Fruit fly (Drosophila melanogaster) whole organism, embryonic: ENCODE measurements around the gene CG44385.

Source experiments
- Ada2b ChIP-seq: fragments of 200-800 bp; sonication (Bioruptor generic); IDR thresholded peaks from 2 replicates; pipeline ENCODE4 v1.3.6; 2022; ENCODE audit warnings: missing biosample characterization, missing genetic modification characterization
- BEAF-32 ChIP-seq: fragments of 200-800 bp; sonication (Bioruptor generic); optimal IDR thresholded peaks from 3 replicates; lab custom pipeline; 2017; ENCODE audit warnings: missing biosample characterization, missing genetic modification characterization, mild to moderate bottlenecking, moderate library complexity, missing genetic modification reagents
- CG10274 ChIP-seq: fragments of 200-800 bp; sonication (Bioruptor generic); optimal IDR thresholded peaks from 3 replicates; lab custom pipeline; 2017; ENCODE audit warnings: missing biosample characterization, mild to moderate bottlenecking, missing genetic modification characterization
- CG10959 ChIP-seq: fragments of 200-800 bp; sonication (Bioruptor generic); IDR thresholded peaks from 2 replicates; pipeline ENCODE4 v1.3.6; 2022; ENCODE audit warnings: missing biosample characterization, missing genetic modification characterization
- CG11093 ChIP-seq: fragments of 200-800 bp; sonication (Bioruptor generic); IDR thresholded peaks from 3 replicates; pipeline ENCODE4 v1.3.6; 2022; ENCODE audit warnings: missing biosample characterization, missing genetic modification characterization
- CG11456 ChIP-seq: fragments of 200-800 bp; sonication (Bioruptor generic); IDR thresholded peaks from 3 replicates; pipeline ENCODE4 v1.3.6; 2022; ENCODE audit warnings: missing biosample characterization, missing genetic modification characterization
- CG13287 ChIP-seq: fragments of 200-800 bp; sonication (Bioruptor generic); IDR thresholded peaks from 2 replicates; pipeline ENCODE4 v1.3.6; 2022; ENCODE audit warnings: missing biosample characterization, missing genetic modification characterization; ENCODE audit not compliant: partially characterized antibody
- CG13296 ChIP-seq: fragments of 200-800 bp; sonication (Bioruptor generic); optimal IDR thresholded peaks from 3 replicates; lab custom pipeline; 2018; ENCODE audit warnings: missing biosample characterization, mild to moderate bottlenecking, missing genetic modification characterization
- CG14441 ChIP-seq: fragments of 200-800 bp; sonication (Bioruptor generic); IDR thresholded peaks from 2 replicates; pipeline ENCODE4 v1.3.6; 2022; ENCODE audit warnings: missing biosample characterization, missing genetic modification characterization
- CG1647 ChIP-seq: fragments of 200-800 bp; sonication (Bioruptor generic); optimal IDR thresholded peaks from 3 replicates; lab custom pipeline; 2016; ENCODE audit warnings: missing biosample characterization, missing genetic modification characterization
- CG17385 ChIP-seq: fragments of 200-800 bp; sonication (Bioruptor generic); optimal IDR thresholded peaks from 3 replicates; lab custom pipeline; 2018; ENCODE audit warnings: missing biosample characterization, mild to moderate bottlenecking, missing genetic modification characterization
- CG17802 ChIP-seq: fragments of 200-800 bp; sonication (Bioruptor generic); optimal IDR thresholded peaks from 2 replicates; lab custom pipeline; 2018; ENCODE audit warnings: missing biosample characterization, mild to moderate bottlenecking, missing genetic modification characterization, moderate library complexity
- CG18262 ChIP-seq: fragments of 200-800 bp; optimal IDR thresholded peaks from 3 replicates; lab custom pipeline; 2019; ENCODE audit warnings: missing biosample characterization, mild to moderate bottlenecking, missing genetic modification characterization, moderate library complexity
- CG31224 ChIP-seq: fragments of 200-800 bp; sonication (Bioruptor generic); IDR thresholded peaks from 2 replicates; pipeline ENCODE4 v1.3.6; 2022; ENCODE audit warnings: missing biosample characterization, missing genetic modification characterization
- CG31441 ChIP-seq: fragments of 200-800 bp; sonication (Bioruptor generic); IDR thresholded peaks from 2 replicates; pipeline ENCODE4 v1.3.6; 2022; ENCODE audit warnings: missing biosample characterization, missing genetic modification characterization
- CG3163 ChIP-seq: fragments of 200-800 bp; sonication (Bioruptor generic); optimal IDR thresholded peaks from 3 replicates; lab custom pipeline; 2016; ENCODE audit warnings: missing biosample characterization, missing genetic modification characterization
- CG32767 ChIP-seq: fragments of 200-800 bp; sonication (Bioruptor generic); IDR thresholded peaks from 2 replicates; pipeline ENCODE4 v1.3.6; 2022; ENCODE audit warnings: missing biosample characterization, missing genetic modification characterization
- CG3407 ChIP-seq: fragments of 200-800 bp; sonication (Bioruptor generic); optimal IDR thresholded peaks from 2 replicates; lab custom pipeline; 2018; ENCODE audit warnings: missing biosample characterization, mild to moderate bottlenecking, missing genetic modification characterization
- CG34422 ChIP-seq: fragments of 200-800 bp; sonication (Bioruptor generic); IDR thresholded peaks from 3 replicates; pipeline ENCODE4 v1.3.6; 2022; ENCODE audit warnings: missing biosample characterization, missing genetic modification characterization
- CG3995 ChIP-seq: fragments of 200-800 bp; sonication (Bioruptor generic); optimal IDR thresholded peaks from 3 replicates; lab custom pipeline; 2016; ENCODE audit warnings: missing biosample characterization, missing genetic modification characterization
- CG43689 ChIP-seq: fragments of 200-800 bp; sonication (Bioruptor generic); IDR thresholded peaks from 2 replicates; pipeline ENCODE4 v1.3.6; 2022; ENCODE audit warnings: missing biosample characterization, missing genetic modification characterization
- CG6854 ChIP-seq: fragments of 200-800 bp; sonication (Bioruptor generic); optimal IDR thresholded peaks from 3 replicates; lab custom pipeline; 2017; ENCODE audit warnings: missing biosample characterization, mild to moderate bottlenecking, missing genetic modification characterization
- CG7357 ChIP-seq: fragments of 200-800 bp; sonication (Bioruptor generic); IDR thresholded peaks from 3 replicates; pipeline ENCODE4 v1.3.6; 2022; ENCODE audit warnings: missing biosample characterization, missing genetic modification characterization
- CG7786 ChIP-seq: fragments of 200-800 bp; sonication (Bioruptor generic); optimal IDR thresholded peaks from 2 replicates; lab custom pipeline; 2016; ENCODE audit warnings: missing biosample characterization, missing genetic modification characterization
- CHES-1-like ChIP-seq: fragments of 200-800 bp; sonication (Bioruptor generic); optimal IDR thresholded peaks from 2 replicates; lab custom pipeline; 2016; ENCODE audit warnings: missing biosample characterization, missing genetic modification characterization
- Dip2 ChIP-seq: fragments of 200-800 bp; sonication (Bioruptor generic); IDR thresholded peaks from 2 replicates; pipeline ENCODE4 v1.3.6; 2022; ENCODE audit warnings: missing biosample characterization, missing genetic modification characterization
- Elba2 ChIP-seq: fragments of 200-800 bp; sonication (Bioruptor generic); optimal IDR thresholded peaks from 3 replicates; lab custom pipeline; 2016; ENCODE audit warnings: missing biosample characterization, missing genetic modification characterization
- Gug ChIP-seq: fragments of 200-800 bp; sonication (Bioruptor generic); IDR thresholded peaks from 4 replicates; pipeline ENCODE4 v1.3.6; 2022; ENCODE audit warnings: missing biosample characterization, missing genetic modification characterization
- HmgD ChIP-seq: fragments of 200-800 bp; sonication (Bioruptor generic); optimal IDR thresholded peaks from 3 replicates; lab custom pipeline; 2016; ENCODE audit warnings: missing biosample characterization, missing genetic modification characterization
- Myb ChIP-seq: fragments of 200-800 bp; sonication (Bioruptor generic); optimal IDR thresholded peaks from 2 replicates; lab custom pipeline; 2016; ENCODE audit warnings: missing biosample characterization, missing genetic modification characterization
- NC2β ChIP-seq: fragments of 200-800 bp; sonication (Bioruptor generic); optimal IDR thresholded peaks from 2 replicates; lab custom pipeline; 2016; ENCODE audit warnings: missing biosample characterization, missing genetic modification characterization
- Opbp ChIP-seq: fragments of 200-800 bp; sonication (Bioruptor generic); IDR thresholded peaks from 3 replicates; pipeline ENCODE4 v1.3.6; 2022; ENCODE audit warnings: missing biosample characterization, missing genetic modification characterization; ENCODE audit not compliant: partially characterized antibody
- Sox102F ChIP-seq: fragments of 200-800 bp; sonication (Bioruptor generic); optimal IDR thresholded peaks from 2 replicates; lab custom pipeline; 2018; ENCODE audit warnings: missing biosample characterization, mild to moderate bottlenecking, missing genetic modification characterization, moderate library complexity
- TFAM ChIP-seq: fragments of 200-800 bp; sonication (Bioruptor generic); optimal IDR thresholded peaks from 2 replicates; lab custom pipeline; 2017; ENCODE audit warnings: missing biosample characterization, missing genetic modification characterization, inconsistent platforms
- YL-1 ChIP-seq: fragments of 200-800 bp; sonication (Bioruptor generic); optimal IDR thresholded peaks from 3 replicates; lab custom pipeline; 2017; ENCODE audit warnings: missing biosample characterization, mild to moderate bottlenecking, missing genetic modification characterization
- bowl ChIP-seq: fragments of 200-800 bp; sonication (Bioruptor generic); IDR thresholded peaks from 2 replicates; pipeline ENCODE4 v1.3.6; 2022; ENCODE audit warnings: missing biosample characterization, missing genetic modification characterization
- cato ChIP-seq: fragments of 200-800 bp; sonication (Bioruptor generic); optimal IDR thresholded peaks from 2 replicates; lab custom pipeline; 2016; ENCODE audit warnings: missing biosample characterization, missing genetic modification characterization, borderline replicate concordance
- hbn ChIP-seq: fragments of 200-800 bp; sonication (Bioruptor generic); IDR thresholded peaks from 2 replicates; pipeline ENCODE4 v1.3.6; 2022; ENCODE audit warnings: missing biosample characterization, missing genetic modification characterization; ENCODE audit not compliant: partially characterized antibody
- ind ChIP-seq: fragments of 200-800 bp; sonication (Bioruptor generic); optimal IDR thresholded peaks from 3 replicates; lab custom pipeline; 2016; ENCODE audit warnings: missing biosample characterization, missing genetic modification characterization
- inv ChIP-seq: fragments of 200-800 bp; sonication (Bioruptor generic); IDR thresholded peaks from 2 replicates; pipeline ENCODE4 v1.3.6; 2022; ENCODE audit warnings: missing biosample characterization, missing genetic modification characterization; ENCODE audit not compliant: partially characterized antibody
- jigr1 ChIP-seq: fragments of 200-800 bp; sonication (Bioruptor generic); IDR thresholded peaks from 3 replicates; pipeline ENCODE4 v1.3.6; 2022; ENCODE audit warnings: missing biosample characterization, missing genetic modification characterization
- maf-S ChIP-seq: fragments of 200-800 bp; sonication (Bioruptor generic); optimal IDR thresholded peaks from 2 replicates; lab custom pipeline; 2016; ENCODE audit warnings: missing biosample characterization, missing genetic modification characterization
- nom ChIP-seq: fragments of 200-800 bp; sonication (Bioruptor generic); optimal IDR thresholded peaks from 2 replicates; lab custom pipeline; 2017; ENCODE audit warnings: missing biosample characterization, missing genetic modification characterization, mild to moderate bottlenecking, moderate library complexity, missing genetic modification reagents
- pzg ChIP-seq: fragments of 200-800 bp; sonication (Bioruptor generic); optimal IDR thresholded peaks from 3 replicates; lab custom pipeline; 2018; ENCODE audit warnings: missing biosample characterization, mild to moderate bottlenecking, missing genetic modification characterization, moderate library complexity
- sna ChIP-seq: fragments of 200-800 bp; sonication (Bioruptor generic); IDR thresholded peaks from 2 replicates; pipeline ENCODE4 v1.3.6; 2022; ENCODE audit warnings: missing biosample characterization, missing genetic modification characterization; ENCODE audit not compliant: partially characterized antibody
- so ChIP-seq: fragments of 200-800 bp; sonication (Bioruptor generic); IDR thresholded peaks from 3 replicates; pipeline ENCODE4 v1.3.6; 2022; ENCODE audit warnings: missing biosample characterization, missing genetic modification characterization
- sqz ChIP-seq: fragments of 200-800 bp; sonication (Bioruptor generic); optimal IDR thresholded peaks from 3 replicates; lab custom pipeline; 2018; ENCODE audit warnings: missing biosample characterization, mild to moderate bottlenecking, missing genetic modification characterization
- ssp ChIP-seq: fragments of 200-800 bp; sonication (Bioruptor generic); IDR thresholded peaks from 2 replicates; pipeline ENCODE4 v1.3.6; 2022; ENCODE audit warnings: missing biosample characterization, missing genetic modification characterization
- stwl ChIP-seq: fragments of 200-800 bp; sonication (Bioruptor generic); optimal IDR thresholded peaks from 3 replicates; lab custom pipeline; 2018; ENCODE audit warnings: missing biosample characterization, mild to moderate bottlenecking, missing genetic modification characterization, moderate library complexity
- tgo ChIP-seq: fragments of 200-800 bp; sonication (Bioruptor generic); IDR thresholded peaks from 3 replicates; pipeline ENCODE4 v1.3.6; 2022; ENCODE audit warnings: missing biosample characterization, missing genetic modification characterization
- vnd ChIP-seq: fragments of 200-800 bp; sonication (Bioruptor generic); IDR thresholded peaks from 3 replicates; pipeline ENCODE4 v1.3.6; 2022; ENCODE audit warnings: missing biosample characterization, missing genetic modification characterization; ENCODE audit not compliant: partially characterized antibody
- zfh2 ChIP-seq: fragments of 200-800 bp; sonication (Bioruptor generic); optimal IDR thresholded peaks from 2 replicates; lab custom pipeline; 2016; ENCODE audit warnings: missing biosample characterization, missing genetic modification characterization

CG44385 gene

dm6 chrX:11128828-11129227 lies 3.4 kb downstream of the CG44385 start, which contains the start of gene SrpRalpha (continued):
- TF ChIP-seq CG13296 (no peak), cato (no peak), hbn (no peak; the same call in 1 of the 2 replicates), jigr1 (no peak), sna (GFP tag; lab: Robert Waterston, UW) (0 out of 2 replicates have a peak, but pooled peaks have one; percentile 16), CG17385 (GFP tag; lab: Kevin White, UChicago) (no peak), CG7786 (GFP tag; lab: Kevin White, UChicago) (no peak), pzg (GFP tag; lab: Kevin White, UChicago) (peak; percentile 39), CG14441 (GFP tag; lab: Robert Waterston, UW) (no peak), Dip2 (GFP tag; lab: Robert Waterston, UW) (no peak), CG7357 (GFP tag; lab: Robert Waterston, UW) (no peak), YL-1 (GFP tag; lab: Kevin White, UChicago) (peak; percentile 79), stwl (tag; lab: Kevin White, UChicago) (peak; percentile 65), Ada2b (no peak), sqz (GFP tag; lab: Kevin White, UChicago) (no peak), CG11456 (GFP tag; lab: Robert Waterston, UW) (no peak), HmgD (no peak), CG3163 (GFP tag; lab: Kevin White, UChicago) (no peak), CG3995 (no peak), nom (GFP tag; lab: Kevin White, UChicago) (peak; percentile 14), ssp (GFP tag; lab: Robert Waterston, UW) (no peak), ind (no peak), BEAF-32 (GFP tag; lab: Kevin White, UChicago) (peak; percentile 46), so (0 out of 3 replicates have a peak, but pooled peaks have one; percentile 24), bowl (GFP tag; lab: Robert Waterston, UW) (no peak), maf-S (GFP tag; lab: Kevin White, UChicago) (no peak), CG31441 (GFP tag; lab: Robert Waterston, UW) (no peak), CG13287 (GFP tag; lab: Robert Waterston, UW) (peak; percentile 55), Myb (GFP tag; lab: Kevin White, UChicago) (peak; percentile 93), CG6854 (GFP tag; lab: Kevin White, UChicago) (no peak), NC2β (GFP tag; lab: Kevin White, UChicago) (no peak), Opbp (GFP tag; lab: Robert Waterston, UW) (peak; percentile 66; the same call in 2 of the 3 replicates), CG43689 (GFP tag; lab: Robert Waterston, UW) (no peak), CG31224 (GFP tag; lab: Robert Waterston, UW) (no peak), vnd (GFP tag; lab: Robert Waterston, UW) (no peak), CG32767 (GFP tag; lab: Robert Waterston, UW) (no peak), tgo (GFP tag; lab: Robert Waterston, UW) (no peak), CG17802 (tag; lab: Kevin White, UChicago) (no peak), CG18262 (tag; lab: Kevin White, UChicago) (no peak), Gug (GFP tag; lab: Robert Waterston, UW) (no peak), CG10274 (GFP tag; lab: Kevin White, UChicago) (no peak), CG11093 (GFP tag; lab: Robert Waterston, UW) (no peak), Elba2 (GFP tag; lab: Kevin White, UChicago) (no peak), Sox102F (no peak), CHES-1-like (GFP tag; lab: Kevin White, UChicago) (no peak), TFAM (GFP tag; lab: Kevin White, UChicago) (no peak), CG3407 (GFP tag; lab: Kevin White, UChicago) (no peak), CG34422 (GFP tag; lab: Robert Waterston, UW) (no peak), CG1647 (GFP tag; lab: Kevin White, UChicago) (no peak), zfh2 (GFP tag; lab: Kevin White, UChicago) (no peak), CG10959 (GFP tag; lab: Robert Waterston, UW) (no peak), inv (GFP tag; lab: Robert Waterston, UW) (no peak)
